Worm (Caenorhabditis elegans): ENCODE data around the gene str-31.

DNA sequence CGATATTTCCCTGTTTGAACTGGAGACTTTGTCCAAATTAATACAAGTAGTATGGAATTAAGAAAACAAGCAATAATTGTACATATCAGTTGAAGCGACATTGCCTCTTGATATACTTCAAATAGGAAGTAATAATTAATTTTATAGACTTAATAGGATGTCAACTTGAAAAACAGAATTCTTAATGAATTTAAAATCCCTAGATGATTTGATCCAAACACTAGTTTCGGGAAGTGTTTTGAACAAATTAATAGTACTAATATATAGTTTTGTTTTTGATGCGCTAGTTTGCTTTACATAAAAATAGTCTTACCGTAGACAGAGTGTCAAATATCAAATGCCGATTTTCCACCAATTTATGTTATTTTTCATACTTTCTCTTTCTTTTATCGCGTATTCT, 30.1 kb downstream of the str-31 start, which contains the start of gene str-190:
- TF ChIP-seq him-1 (tag; optimal IDR thresholded peaks at IDR 0.05) (no peak), W03F9.2 (tag; optimal IDR thresholded peaks at IDR 0.05) (no peak)

Measured in whole organism, L4/young adult.